Fruit fly (Drosophila melanogaster): Measurements from ENCODE around the gene Zcchc7.

Gene Zcchc7

DNA sequence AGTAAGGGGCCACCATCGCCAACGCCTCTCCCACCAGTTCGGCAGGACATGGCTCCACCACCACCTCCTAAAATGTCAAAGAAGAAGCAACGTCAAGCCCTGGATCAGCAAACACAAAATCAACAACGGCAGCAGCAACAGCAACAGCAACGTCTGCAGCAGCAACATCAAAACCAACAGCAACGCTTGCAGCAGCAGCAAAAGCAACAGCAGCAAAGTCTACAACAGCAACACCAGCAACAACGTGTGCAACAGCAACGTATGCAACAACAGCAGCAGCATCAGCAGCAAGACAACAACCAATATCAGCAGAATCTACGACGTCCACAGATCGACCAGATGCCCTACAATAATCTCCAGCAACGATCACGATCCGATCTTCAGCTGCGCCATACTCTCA, 6.4 kb downstream of the Zcchc7 start:
- TF ChIP-seq CG4496 (GFP tag; IDR thresholded peaks at IDR 0.05) (no peak), Pif1A (GFP tag; optimal IDR thresholded peaks at IDR 0.05) (no peak), Ets98B (GFP tag; IDR thresholded peaks at IDR 0.05) (no peak), gl (tag; optimal IDR thresholded peaks at IDR 0.05) (no peak), D1 (tag; optimal IDR thresholded peaks at IDR 0.05) (no peak), CG32121 (GFP tag; IDR thresholded peaks at IDR 0.05) (no peak), CG8301 (tag; optimal IDR thresholded peaks at IDR 0.05) (no peak)

- TF ChIP-seq D1 (tag; optimal IDR thresholded peaks at IDR 0.05) = no peak
- peak; percentile 31; the same call in 1 of the 3 replicates for TF ChIP-seq fd96Ca (GFP tag; IDR thresholded peaks at IDR 0.05)
- no peak for TF ChIP-seq gl (tag; optimal IDR thresholded peaks at IDR 0.05)
- peak; percentile 28; the same call in 1 of the 3 replicates for TF ChIP-seq CG4496 (GFP tag; IDR thresholded peaks at IDR 0.05)
- TF ChIP-seq CG32121 (GFP tag; IDR thresholded peaks at IDR 0.05) = 0 out of 2 replicates have a peak, but pooled peaks have one; percentile 8
- TF ChIP-seq rn (GFP tag; IDR thresholded peaks at IDR 0.05) = no peak
- no peak for TF ChIP-seq CG17806 (tag; optimal IDR thresholded peaks at IDR 0.05)
- TF ChIP-seq CG34367 (tag; optimal IDR thresholded peaks at IDR 0.05) = no peak
Observed at dm6 chr3L:16853533-16854386, 8.6 kb downstream of the Zcchc7 start, which contains the start of gene sina. Gene sina (plus strand): TSS chr3L:16853751.

DNA sequence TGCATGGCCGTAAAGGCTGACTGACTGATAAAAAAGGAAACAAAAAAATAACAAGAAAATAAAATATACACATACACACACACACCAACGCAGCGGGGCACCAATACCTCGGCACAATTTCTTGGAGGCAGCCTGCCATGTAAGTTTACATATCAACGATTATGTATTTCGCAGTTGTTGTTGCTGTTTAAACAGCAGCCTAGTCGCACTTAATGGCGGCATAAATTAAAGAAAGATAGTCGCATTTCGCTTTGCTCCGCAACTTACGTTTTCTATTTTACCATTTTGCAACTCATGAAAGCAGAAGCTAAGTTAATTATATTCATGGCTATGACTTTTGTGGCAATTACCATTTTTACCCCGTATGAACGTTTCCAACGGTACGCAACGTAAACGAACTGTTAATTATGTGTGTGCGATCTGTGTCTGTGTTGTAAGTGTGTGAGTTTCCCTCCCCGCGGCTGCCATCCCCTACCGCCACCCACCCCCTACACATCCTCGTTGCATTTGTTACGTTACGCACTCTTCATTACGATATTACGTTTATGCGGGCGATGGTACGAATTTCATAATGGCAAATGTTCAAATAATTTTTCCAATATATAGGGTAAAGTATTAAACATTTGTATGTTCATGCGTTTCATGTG, 9.3 kb downstream of the Zcchc7 start:
- TF ChIP-seq CG8159 (tag; optimal IDR thresholded peaks at IDR 0.05) (peak; percentile 22), CG15710 (tag; optimal IDR thresholded peaks at IDR 0.05) (peak; percentile 47), CG12605 (GFP tag; IDR thresholded peaks at IDR 0.05) (no peak), CG34367 (tag; optimal IDR thresholded peaks at IDR 0.05) (peak; percentile 42), CG4496 (GFP tag; IDR thresholded peaks at IDR 0.05) (0 out of 3 replicates have a peak, but pooled peaks have one; percentile 24), CG32121 (GFP tag; IDR thresholded peaks at IDR 0.05) (0 out of 2 replicates have a peak, but pooled peaks have one; percentile 6), gl (tag; optimal IDR thresholded peaks at IDR 0.05) (peak; percentile 65), CG8301 (tag; optimal IDR thresholded peaks at IDR 0.05) (no peak), CG17806 (tag; optimal IDR thresholded peaks at IDR 0.05) (peak; percentile 14), EcR (GFP tag; optimal IDR thresholded peaks at IDR 0.05) (peak; percentile 39), CG14655 (GFP tag; optimal IDR thresholded peaks at IDR 0.05) (no peak), Pif1A (GFP tag; optimal IDR thresholded peaks at IDR 0.05) (no peak), Ets98B (GFP tag; IDR thresholded peaks at IDR 0.05) (no peak)

DNA sequence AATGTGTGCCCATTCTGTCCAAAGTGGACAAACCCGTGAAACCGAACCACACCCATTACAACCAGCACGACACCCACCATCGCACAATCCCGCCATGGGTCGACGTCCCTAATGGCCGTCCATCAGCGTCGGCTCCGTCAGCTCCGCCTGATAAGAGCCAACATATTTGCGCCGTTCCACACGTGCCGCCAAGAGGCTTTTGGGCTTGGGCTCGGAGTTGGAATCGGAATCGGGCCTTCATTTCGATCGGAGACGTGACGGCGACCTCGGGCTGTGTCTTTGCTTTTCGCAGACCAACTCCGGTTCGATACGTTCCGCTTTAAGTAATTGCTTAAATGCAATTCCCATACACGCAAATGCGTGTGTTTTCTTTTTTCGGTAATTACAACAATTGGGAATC, 10.1 kb downstream of the Zcchc7 start:
- TF ChIP-seq Pif1B (GFP tag; optimal IDR thresholded peaks at IDR 0.05) (no peak), Ets98B (GFP tag; IDR thresholded peaks at IDR 0.05) (no peak), CG8159 (tag; optimal IDR thresholded peaks at IDR 0.05) (no peak), CG17806 (tag; optimal IDR thresholded peaks at IDR 0.05) (no peak), CG32121 (GFP tag; IDR thresholded peaks at IDR 0.05) (no peak), Pif1A (GFP tag; optimal IDR thresholded peaks at IDR 0.05) (no peak), CG15710 (tag; optimal IDR thresholded peaks at IDR 0.05) (no peak), rn (GFP tag; IDR thresholded peaks at IDR 0.05) (no peak), CG14655 (GFP tag; optimal IDR thresholded peaks at IDR 0.05) (no peak), CG34367 (tag; optimal IDR thresholded peaks at IDR 0.05) (no peak), EcR (GFP tag; optimal IDR thresholded peaks at IDR 0.05) (no peak), CG8301 (tag; optimal IDR thresholded peaks at IDR 0.05) (no peak), CG12605 (GFP tag; IDR thresholded peaks at IDR 0.05) (no peak), fd96Ca (GFP tag; IDR thresholded peaks at IDR 0.05) (no peak), Snoo (tag; optimal IDR thresholded peaks at IDR 0.05) (no peak), CG13204 (GFP tag; optimal IDR thresholded peaks at IDR 0.05) (no peak), gl (tag; optimal IDR thresholded peaks at IDR 0.05) (no peak), D1 (tag; optimal IDR thresholded peaks at IDR 0.05) (no peak)

DNA sequence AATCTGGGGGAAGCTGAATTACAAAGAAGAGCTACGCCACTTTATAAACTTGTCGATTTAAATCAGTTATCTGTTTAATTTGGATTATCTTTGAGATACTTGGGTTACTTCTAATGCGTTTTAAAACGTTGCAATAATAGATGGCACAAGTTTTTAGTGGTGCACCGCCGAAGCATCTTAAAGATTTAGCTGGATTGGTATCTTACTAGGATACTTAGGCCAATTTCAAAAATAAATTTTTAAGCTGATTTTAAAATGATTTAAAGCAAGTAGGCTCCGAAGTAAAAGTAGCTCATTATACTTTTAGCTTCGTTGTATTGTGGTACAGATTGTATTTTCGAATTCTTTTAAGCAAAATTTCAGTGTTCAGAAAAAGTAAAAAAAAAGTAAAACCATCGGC, 13.6 kb downstream of the Zcchc7 start, which contains the start of gene sinah:
Gene sinah (plus strand): TSS at position 301 of the 400 bp plus-strand sequence.
- no peak for TF ChIP-seq CG32121 (GFP tag; IDR thresholded peaks at IDR 0.05)
- TF ChIP-seq fd96Ca (GFP tag; IDR thresholded peaks at IDR 0.05) = no peak
- no peak for TF ChIP-seq Snoo (tag; optimal IDR thresholded peaks at IDR 0.05)
- TF ChIP-seq CG13204 (GFP tag; optimal IDR thresholded peaks at IDR 0.05) = no peak
- no peak for TF ChIP-seq CG15710 (tag; optimal IDR thresholded peaks at IDR 0.05)
- TF ChIP-seq EcR (GFP tag; optimal IDR thresholded peaks at IDR 0.05) = no peak
- no peak for TF ChIP-seq Pif1B (GFP tag; optimal IDR thresholded peaks at IDR 0.05)
- TF ChIP-seq CG8159 (tag; optimal IDR thresholded peaks at IDR 0.05) = no peak
- TF ChIP-seq Pif1A (GFP tag; optimal IDR thresholded peaks at IDR 0.05) = no peak
- TF ChIP-seq CG14655 (GFP tag; optimal IDR thresholded peaks at IDR 0.05) = no peak
- no peak for TF ChIP-seq gl (tag; optimal IDR thresholded peaks at IDR 0.05)
- TF ChIP-seq Ets98B (GFP tag; IDR thresholded peaks at IDR 0.05) = no peak

DNA sequence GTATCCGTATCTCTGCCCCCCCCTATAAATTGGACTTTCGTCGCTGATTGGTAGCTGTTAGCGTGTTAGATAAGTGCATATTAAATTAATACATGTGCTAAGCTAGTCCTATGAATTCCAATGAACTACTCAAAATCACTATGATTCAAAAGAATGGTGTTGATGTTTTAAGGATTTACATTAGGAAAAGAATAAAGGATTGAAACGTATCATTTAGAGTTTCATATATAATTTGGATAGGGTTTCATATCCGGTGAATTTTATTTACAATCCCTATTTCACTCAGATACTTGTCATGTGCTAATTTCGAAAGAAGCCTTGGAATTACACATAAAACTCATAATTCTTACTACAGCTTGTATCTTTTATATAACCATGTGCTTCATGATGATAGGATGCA, 15.1 kb downstream of the Zcchc7 start, which contains the start of gene CG13029:
Gene CG13029 (plus strand): TSS at position 301 of the 400 bp plus-strand sequence.
- no peak for TF ChIP-seq CG32121 (GFP tag; IDR thresholded peaks at IDR 0.05)
- no peak for TF ChIP-seq D1 (tag; optimal IDR thresholded peaks at IDR 0.05)
- TF ChIP-seq CG8301 (tag; optimal IDR thresholded peaks at IDR 0.05) = no peak
- no peak for TF ChIP-seq rn (GFP tag; IDR thresholded peaks at IDR 0.05)
- no peak for TF ChIP-seq CG4496 (GFP tag; IDR thresholded peaks at IDR 0.05)
- no peak for TF ChIP-seq CG17806 (tag; optimal IDR thresholded peaks at IDR 0.05)
- no peak for TF ChIP-seq CG15710 (tag; optimal IDR thresholded peaks at IDR 0.05)

Data from whole organism, pupa.